Worm (Caenorhabditis elegans) whole organism, late embryonic: Measurements from ENCODE around the gene lir-2.

Experiments
- C08G9.2 ChIP-seq: sonication (generic microtip); optimal IDR thresholded peaks from 2 replicates; lab custom pipeline; 2016; ENCODE audit warnings: mild to moderate bottlenecking, missing genetic modification characterization, moderate library complexity, missing compliant biosample characterization
- C38D4.7 ChIP-seq: fragments of 200-800 bp; sonication (Bioruptor generic); optimal IDR thresholded peaks from 2 replicates; lab custom pipeline; 2018; ENCODE audit warnings: mild to moderate bottlenecking, missing genetic modification characterization, moderate library complexity, missing compliant biosample characterization
- ama-1 ChIP-seq: fragments of 150-350 bp; optimal IDR thresholded peaks from 2 replicates; lab custom pipeline; 2014
- elt-2 ChIP-seq: sonication (generic microtip); optimal IDR thresholded peaks from 2 replicates; lab custom pipeline; 2016; ENCODE audit warnings: missing genetic modification reagents, missing genetic modification characterization, missing compliant biosample characterization
- ets-4 ChIP-seq: sonication (generic microtip); optimal IDR thresholded peaks from 2 replicates; lab custom pipeline; 2016; ENCODE audit warnings: missing genetic modification characterization, missing compliant biosample characterization
- madf-2 ChIP-seq: sonication (generic microtip); optimal IDR thresholded peaks from 2 replicates; lab custom pipeline; 2017; ENCODE audit warnings: missing genetic modification characterization, missing compliant biosample characterization
- pag-3 ChIP-seq: sonication (generic microtip); optimal IDR thresholded peaks from 2 replicates; lab custom pipeline; 2016; ENCODE audit warnings: missing compliant biosample characterization, missing genetic modification characterization, borderline replicate concordance
- pha-2 ChIP-seq: sonication (generic microtip); optimal IDR thresholded peaks from 2 replicates; lab custom pipeline; 2017; ENCODE audit warnings: mild to moderate bottlenecking, missing genetic modification characterization, missing compliant biosample characterization
- tbx-2 ChIP-seq: sonication (generic microtip); optimal IDR thresholded peaks from 2 replicates; lab custom pipeline; 2016; ENCODE audit warnings: missing genetic modification characterization, missing compliant biosample characterization
- ttx-3 ChIP-seq: sonication (generic microtip); optimal IDR thresholded peaks from 2 replicates; lab custom pipeline; 2016; ENCODE audit warnings: missing genetic modification reagents, missing genetic modification characterization, missing compliant biosample characterization
- unc-3 ChIP-seq, 2 experiments: fragments of 200-800 bp in 1 of 2; sonication (Bioruptor generic) in 1 of 2; sonication (generic microtip) in 1 of 2; conservative IDR thresholded peaks in 1 of 2; optimal IDR thresholded peaks in 1 of 2; 2 replicates each; pipeline versions ENCODE4 v1.3.6 to Lab custom; 2016 to 2022; ENCODE audit warnings: missing compliant biosample characterization in 2 of 2, missing genetic modification characterization in 2 of 2, missing genetic modification reagents in 1 of 2
- unc-55 ChIP-seq: sonication (generic microtip); optimal IDR thresholded peaks from 2 replicates; lab custom pipeline; 2017; ENCODE audit warnings: missing biosample characterization, missing genetic modification reagents, missing genetic modification characterization
- unc-86 ChIP-seq: sonication (generic microtip); optimal IDR thresholded peaks from 2 replicates; lab custom pipeline; 2016; ENCODE audit warnings: missing genetic modification characterization, missing compliant biosample characterization
- ztf-16 ChIP-seq: sonication (generic microtip); optimal IDR thresholded peaks from 2 replicates; lab custom pipeline; 2017; ENCODE audit warnings: missing genetic modification characterization, missing compliant biosample characterization

DNA sequence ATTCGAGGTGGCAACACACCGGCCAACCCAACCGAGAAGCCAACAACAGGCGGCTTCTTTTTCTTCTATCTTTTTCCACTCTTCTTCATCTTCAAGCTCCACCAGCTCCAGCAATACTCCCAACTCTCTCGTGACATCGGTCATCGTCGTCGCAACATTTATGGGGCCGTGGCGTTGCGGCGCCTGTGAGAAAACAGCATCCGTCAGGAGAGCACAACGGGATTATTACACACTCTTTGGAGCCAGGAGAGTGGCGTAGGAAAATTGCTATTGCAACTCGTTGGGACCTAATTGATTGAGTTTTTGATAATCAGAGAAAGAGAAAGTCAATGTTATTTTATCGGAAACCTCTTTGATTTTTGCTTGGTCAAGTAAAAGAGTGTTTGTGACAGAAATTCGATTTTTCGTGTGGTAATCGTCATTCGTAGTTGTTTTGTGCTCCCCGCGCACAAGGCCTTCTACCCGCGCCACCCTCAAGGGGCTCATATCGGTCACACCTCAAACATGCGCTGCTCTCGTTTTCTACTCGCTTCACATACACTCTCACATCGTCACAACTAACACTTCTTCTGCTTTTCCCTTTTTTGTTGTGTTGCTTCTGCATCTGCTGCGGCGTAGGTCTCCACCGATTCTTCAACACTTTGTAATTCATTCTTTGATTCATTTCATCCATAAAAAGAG, 26.8 kb upstream of the lir-2 start:
- TF ChIP-seq madf-2 (tag; lab: Kevin White, UChicago) (no peak), ztf-16 (tag; lab: Kevin White, UChicago) (no peak), C08G9.2 (no peak), elt-2 (tag; lab: Kevin White, UChicago) (no peak), unc-55 (GFP tag; lab: Kevin White, UChicago) (no peak), unc-3 (GFP tag; conservative IDR thresholded peaks at IDR 0.05; lab: Robert Waterston, UW) (no peak), unc-3 (tag; optimal IDR thresholded peaks at IDR 0.05; lab: Kevin White, UChicago) (no peak), tbx-2 (no peak), ama-1 (no peak), ttx-3 (no peak), pag-3 (tag; lab: Kevin White, UChicago) (no peak), ets-4 (tag; lab: Kevin White, UChicago) (no peak), pha-2 (tag; lab: Kevin White, UChicago) (no peak), C38D4.7 (GFP tag; lab: Kevin White, UChicago) (no peak), unc-86 (no peak)
